Fruit fly (Drosophila melanogaster) S2 (cell line): ENCODE measurements around the gene Ir94f.

Experiments
- CG8478 ChIP-seq: fragments of >200 bp; optimal IDR thresholded peaks from 2 replicates; lab custom pipeline; 2018
- CTCF ChIP-seq, 2 experiments: fragments of >200 bp; optimal IDR thresholded peaks; 2 replicates each; lab custom pipeline; 2018

DNA sequence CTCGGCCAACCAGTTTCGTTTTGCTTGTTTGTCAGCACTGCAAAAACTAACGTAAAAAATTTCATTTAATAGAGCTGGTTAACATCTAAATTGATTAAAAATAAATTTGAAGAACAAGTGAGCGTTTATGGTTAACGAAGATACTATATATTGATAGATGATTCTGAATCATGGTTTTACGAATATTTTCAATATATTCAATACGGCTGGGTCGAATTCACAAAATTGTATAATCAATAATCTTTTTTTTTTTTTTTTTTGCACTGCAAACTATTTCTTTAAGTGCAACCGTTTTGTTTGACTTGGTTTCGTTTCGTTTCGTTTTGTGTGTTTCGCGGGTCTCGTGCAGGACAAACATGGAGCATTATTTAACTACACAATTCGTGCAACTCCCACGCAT is 23.1 kb downstream of the Ir94f start:
- TF ChIP-seq CG8478 (lab: Kevin White, UChicago) (no peak), CTCF (optimal IDR thresholded peaks at IDR 0.05; lab: Kevin White, UChicago) (no peak)
